Worm (Caenorhabditis elegans) whole organism, L2 larva: ENCODE data around the gene unc-4.

ENCODE experiments used
- C34F6.9 ChIP-seq: fragments of 150-350 bp; optimal IDR thresholded peaks from 2 replicates; lab custom pipeline; 2014; ENCODE audit warnings: missing biosample characterization, missing genetic modification characterization
- F13H6.1 ChIP-seq: sonication (generic microtip); optimal IDR thresholded peaks from 2 replicates; lab custom pipeline; 2016; ENCODE audit warnings: missing genetic modification characterization, missing compliant biosample characterization
- R02D3.7 ChIP-seq: fragments of 150-350 bp; optimal IDR thresholded peaks from 2 replicates; lab custom pipeline; 2014; ENCODE audit warnings: missing biosample characterization, missing genetic modification characterization
- Y55F3AM.14 ChIP-seq: fragments of 200-800 bp; sonication (Bioruptor generic); optimal IDR thresholded peaks from 2 replicates; lab custom pipeline; 2018; ENCODE audit warnings: mild to moderate bottlenecking, missing genetic modification characterization, missing compliant biosample characterization
- ZK546.5 ChIP-seq: sonication (generic microtip); optimal IDR thresholded peaks from 2 replicates; lab custom pipeline; 2017; ENCODE audit warnings: missing biosample characterization, missing genetic modification characterization
- aly-2 ChIP-seq: fragments of 150-350 bp; optimal IDR thresholded peaks from 2 replicates; lab custom pipeline; 2014; ENCODE audit warnings: missing biosample characterization, missing genetic modification characterization
- ama-1 ChIP-seq: fragments of 150-350 bp; optimal IDR thresholded peaks from 2 replicates; lab custom pipeline; 2018; ENCODE audit warnings: inconsistent platforms
- ceh-16 ChIP-seq: fragments of 150-350 bp; optimal IDR thresholded peaks from 2 replicates; lab custom pipeline; 2014; ENCODE audit warnings: missing biosample characterization, missing genetic modification characterization
- ceh-82 ChIP-seq: fragments of 150-350 bp; optimal IDR thresholded peaks from 2 replicates; lab custom pipeline; 2014; ENCODE audit warnings: missing biosample characterization, missing genetic modification characterization
- crh-2 ChIP-seq: sonication (generic microtip); optimal IDR thresholded peaks from 2 replicates; lab custom pipeline; 2017; ENCODE audit warnings: missing biosample characterization, missing genetic modification characterization
- dmd-4 ChIP-seq: sonication (generic microtip); optimal IDR thresholded peaks from 2 replicates; lab custom pipeline; 2017; ENCODE audit warnings: missing biosample characterization, missing genetic modification characterization
- egl-27 ChIP-seq: sonication (generic microtip); optimal IDR thresholded peaks from 3 replicates; lab custom pipeline; 2017; ENCODE audit warnings: missing biosample characterization, missing genetic modification reagents, missing genetic modification characterization
- elt-1 ChIP-seq: fragments of 150-350 bp; optimal IDR thresholded peaks from 2 replicates; lab custom pipeline; 2014; ENCODE audit warnings: missing biosample characterization, missing genetic modification characterization
- elt-3 ChIP-seq: sonication (generic microtip); optimal IDR thresholded peaks from 2 replicates; lab custom pipeline; 2017; ENCODE audit warnings: missing biosample characterization, missing genetic modification characterization
- fos-1 ChIP-seq: fragments of 150-350 bp; optimal IDR thresholded peaks from 2 replicates; lab custom pipeline; 2014; ENCODE audit warnings: missing biosample characterization, missing genetic modification characterization
- gmeb-1 ChIP-seq: fragments of 150-350 bp; optimal IDR thresholded peaks from 2 replicates; lab custom pipeline; 2014; ENCODE audit warnings: missing biosample characterization, missing genetic modification characterization
- lin-11 ChIP-seq: fragments of 150-350 bp; sonication (generic microtip); optimal IDR thresholded peaks from 2 replicates; lab custom pipeline; 2014; ENCODE audit warnings: missing biosample characterization, missing genetic modification characterization, inconsistent platforms, mixed read lengths
- lin-13 ChIP-seq: fragments of 150-350 bp; optimal IDR thresholded peaks from 2 replicates; lab custom pipeline; 2014; ENCODE audit warnings: missing biosample characterization, missing genetic modification reagents, missing genetic modification characterization
- lin-39 ChIP-seq: fragments of 150-350 bp; optimal IDR thresholded peaks from 2 replicates; lab custom pipeline; 2014; ENCODE audit warnings: missing biosample characterization, missing genetic modification reagents, missing genetic modification characterization
- lsy-2 ChIP-seq, 2 experiments: fragments of 150-350 bp in 1 of 2; sonication (generic microtip) in 1 of 2; optimal IDR thresholded peaks; 2 replicates each; lab custom pipeline; 2014 to 2017; ENCODE audit warnings: missing biosample characterization in 2 of 2, missing genetic modification characterization in 2 of 2
- mbf-1 ChIP-seq: sonication (generic microtip); optimal IDR thresholded peaks from 2 replicates; lab custom pipeline; 2017; ENCODE audit warnings: missing biosample characterization, missing genetic modification characterization
- mdl-1 ChIP-seq, 2 experiments: fragments of 150-350 bp in 1 of 2; sonication (generic microtip) in 1 of 2; optimal IDR thresholded peaks; 2 replicates each; lab custom pipeline; 2017; ENCODE audit warnings: missing biosample characterization in 2 of 2, missing genetic modification characterization in 2 of 2
- nhr-10 ChIP-seq: sonication (generic microtip); optimal IDR thresholded peaks from 2 replicates; lab custom pipeline; 2017; ENCODE audit warnings: missing biosample characterization, missing genetic modification characterization
- nhr-11 ChIP-seq: fragments of 150-350 bp; optimal IDR thresholded peaks from 2 replicates; lab custom pipeline; 2014; ENCODE audit warnings: missing biosample characterization, missing genetic modification characterization
- nhr-12 ChIP-seq: fragments of 150-350 bp; optimal IDR thresholded peaks from 2 replicates; lab custom pipeline; 2014; ENCODE audit warnings: missing biosample characterization, missing genetic modification characterization
- nhr-129 ChIP-seq: fragments of 150-350 bp; optimal IDR thresholded peaks from 2 replicates; lab custom pipeline; 2014; ENCODE audit warnings: missing biosample characterization, missing genetic modification characterization
- nhr-21 ChIP-seq: fragments of 150-350 bp; optimal IDR thresholded peaks from 2 replicates; lab custom pipeline; 2014; ENCODE audit warnings: missing biosample characterization, missing genetic modification characterization
- nhr-23 ChIP-seq: fragments of 150-350 bp; optimal IDR thresholded peaks from 2 replicates; lab custom pipeline; 2014; ENCODE audit warnings: missing biosample characterization, missing genetic modification reagents, missing genetic modification characterization
- nhr-237 ChIP-seq: fragments of 150-350 bp; optimal IDR thresholded peaks from 2 replicates; lab custom pipeline; 2014; ENCODE audit warnings: missing biosample characterization, missing genetic modification characterization
- nhr-25 ChIP-seq: fragments of 150-350 bp; sonication (generic microtip); optimal IDR thresholded peaks from 3 replicates; lab custom pipeline; 2014; ENCODE audit warnings: missing biosample characterization, missing genetic modification characterization
- nhr-6 ChIP-seq: fragments of 150-350 bp; optimal IDR thresholded peaks from 2 replicates; lab custom pipeline; 2014; ENCODE audit warnings: missing biosample characterization, missing genetic modification characterization
- peb-1 ChIP-seq: fragments of 150-350 bp; optimal IDR thresholded peaks from 2 replicates; lab custom pipeline; 2014; ENCODE audit warnings: missing biosample characterization, missing genetic modification characterization
- sem-4 ChIP-seq: fragments of 150-350 bp; optimal IDR thresholded peaks from 2 replicates; lab custom pipeline; 2014; ENCODE audit warnings: missing biosample characterization, missing genetic modification reagents, missing genetic modification characterization
- skn-1 ChIP-seq: sonication (generic microtip); optimal IDR thresholded peaks from 2 replicates; lab custom pipeline; 2017; ENCODE audit warnings: missing biosample characterization, missing genetic modification characterization
- sma-3 ChIP-seq: sonication (generic microtip); optimal IDR thresholded peaks from 2 replicates; lab custom pipeline; 2016; ENCODE audit warnings: missing genetic modification reagents, missing genetic modification characterization, missing compliant biosample characterization
- sma-9 ChIP-seq, 2 experiments: fragments of 150-350 bp in 1 of 2; sonication (generic microtip) in 1 of 2; optimal IDR thresholded peaks; 2 replicates each; lab custom pipeline; 2014 to 2016; ENCODE audit warnings: missing genetic modification characterization in 2 of 2, mild to moderate bottlenecking in 1 of 2, missing biosample characterization in 1 of 2, missing compliant biosample characterization in 1 of 2, missing genetic modification reagents in 1 of 2, moderate library complexity in 1 of 2
- snpc-4 ChIP-seq: fragments of 150-350 bp; optimal IDR thresholded peaks from 2 replicates; lab custom pipeline; 2014; ENCODE audit warnings: missing biosample characterization, missing genetic modification characterization
- unc-39 ChIP-seq: fragments of 150-350 bp; optimal IDR thresholded peaks from 2 replicates; lab custom pipeline; 2014; ENCODE audit warnings: missing biosample characterization, missing genetic modification characterization
- unc-55 ChIP-seq: fragments of 150-350 bp; sonication (generic microtip); optimal IDR thresholded peaks from 3 replicates; lab custom pipeline; 2014; ENCODE audit warnings: missing biosample characterization, missing genetic modification reagents, missing genetic modification characterization
- unc-62 ChIP-seq: fragments of 150-350 bp; optimal IDR thresholded peaks from 2 replicates; lab custom pipeline; 2014; ENCODE audit warnings: missing biosample characterization, missing genetic modification reagents, missing genetic modification characterization
- ztf-11 ChIP-seq: sonication (generic microtip); optimal IDR thresholded peaks from 2 replicates; lab custom pipeline; 2017; ENCODE audit warnings: missing biosample characterization, missing genetic modification characterization

The unc-4 gene

ce11 chrII:9936859-9937258, 36.7 kb upstream of the unc-4 start, which contains the start of gene C05C10.3:
Gene C05C10.3 (minus strand): TSS chrII:9936893.
- TF ChIP-seq peb-1 (tag; lab: Kevin White, UChicago) (no peak), F13H6.1 (tag; lab: Kevin White, UChicago) (no peak), R02D3.7 (tag; lab: Kevin White, UChicago) (no peak), nhr-11 (tag; lab: Kevin White, UChicago) (no peak)

- TF ChIP-seq nhr-6 (tag; lab: Kevin White, UChicago) (no peak), lin-13 (GFP tag; lab: Kevin White, UChicago) (peak; percentile 17), sem-4 (no peak), nhr-10 (no peak), unc-39 (tag; lab: Kevin White, UChicago) (no peak), lsy-2 (tag; optimal IDR thresholded peaks at IDR 0.05; lab: Kevin White, UChicago) (no peak)
Observed at ce11 chrII:9935664-9936063, 35.5 kb upstream of the unc-4 start.

ce11 chrII:9935044-9935599, 34.9 kb upstream of the unc-4 start:
- TF ChIP-seq unc-62 (no peak), nhr-25 (tag; lab: Kevin White, UChicago) (no peak), nhr-12 (no peak), fos-1 (tag; lab: Kevin White, UChicago) (peak; percentile 43), sma-3 (GFP tag; lab: Kevin White, UChicago) (no peak), Y55F3AM.14 (GFP tag; lab: Kevin White, UChicago) (no peak), elt-3 (tag; lab: Kevin White, UChicago) (no peak), ceh-82 (tag; lab: Kevin White, UChicago) (no peak), mdl-1 (tag; optimal IDR thresholded peaks at IDR 0.05; lab: Kevin White, UChicago) (no peak), F13H6.1 (tag; lab: Kevin White, UChicago) (no peak), R02D3.7 (tag; lab: Kevin White, UChicago) (no peak), ztf-11 (no peak), sma-9 (GFP tag; optimal IDR thresholded peaks at IDR 0.05; lab: Kevin White, UChicago) (peak; percentile 32), sma-9 (tag; optimal IDR thresholded peaks at IDR 0.05; lab: Kevin White, UChicago) (no peak), crh-2 (tag; lab: Kevin White, UChicago) (peak; percentile 47), unc-55 (no peak), lin-11 (tag; lab: Kevin White, UChicago) (no peak)

ce11 chrII:9934570-9934969, 34.4 kb upstream of the unc-4 start:
- TF ChIP-seq gmeb-1 (tag; lab: Kevin White, UChicago) (no peak), lsy-2 (tag; optimal IDR thresholded peaks at IDR 0.05; lab: Kevin White, UChicago) (no peak), nhr-11 (tag; lab: Kevin White, UChicago) (no peak), sma-9 (GFP tag; optimal IDR thresholded peaks at IDR 0.05; lab: Kevin White, UChicago) (no peak), sma-9 (tag; optimal IDR thresholded peaks at IDR 0.05; lab: Kevin White, UChicago) (no peak), R02D3.7 (tag; lab: Kevin White, UChicago) (no peak), ama-1 (no peak), ceh-16 (tag; lab: Kevin White, UChicago) (no peak), unc-55 (no peak), nhr-237 (tag; lab: Kevin White, UChicago) (no peak), elt-3 (tag; lab: Kevin White, UChicago) (no peak)

- no peak for TF ChIP-seq elt-1
- TF ChIP-seq mbf-1 (tag; lab: Kevin White, UChicago) = no peak
- peak; percentile 27 for TF ChIP-seq nhr-25 (tag; lab: Kevin White, UChicago)
- TF ChIP-seq lin-39 (tag; lab: Kevin White, UChicago) = no peak
- TF ChIP-seq dmd-4 (tag; lab: Kevin White, UChicago) = no peak
- TF ChIP-seq sma-3 (GFP tag; lab: Kevin White, UChicago) = peak; percentile 42
- TF ChIP-seq unc-62 = no peak
- TF ChIP-seq ama-1 = peak; percentile 63
- TF ChIP-seq nhr-21 (tag; lab: Kevin White, UChicago) = peak; percentile 14
- peak; percentile 24 for TF ChIP-seq sma-9 (GFP tag; optimal IDR thresholded peaks at IDR 0.05; lab: Kevin White, UChicago)
- no peak for TF ChIP-seq sma-9 (tag; optimal IDR thresholded peaks at IDR 0.05; lab: Kevin White, UChicago)
- no peak for TF ChIP-seq ZK546.5 (tag; lab: Kevin White, UChicago)
- TF ChIP-seq skn-1 (tag; lab: Kevin White, UChicago) = no peak
- no peak for TF ChIP-seq nhr-237 (tag; lab: Kevin White, UChicago)
- TF ChIP-seq nhr-23 = no peak
- TF ChIP-seq C34F6.9 (tag; lab: Kevin White, UChicago) = no peak
- TF ChIP-seq fos-1 (tag; lab: Kevin White, UChicago) = no peak
- no peak for TF ChIP-seq ztf-11
- no peak for TF ChIP-seq snpc-4
- TF ChIP-seq peb-1 (tag; lab: Kevin White, UChicago) = no peak
- TF ChIP-seq nhr-6 (tag; lab: Kevin White, UChicago) = peak; percentile 44
- TF ChIP-seq aly-2 = no peak
- TF ChIP-seq lin-13 (GFP tag; lab: Kevin White, UChicago) = peak; percentile 56
- no peak for TF ChIP-seq sem-4
- no peak for TF ChIP-seq nhr-129 (tag; lab: Kevin White, UChicago)
- TF ChIP-seq egl-27 (tag; lab: Kevin White, UChicago) = no peak
- no peak for TF ChIP-seq lsy-2 (tag; optimal IDR thresholded peaks at IDR 0.05; lab: Kevin White, UChicago)
- peak; percentile 49 for TF ChIP-seq nhr-11 (tag; lab: Kevin White, UChicago)
- TF ChIP-seq, all 48 proteins: peak for 8
Observed at ce11 chrII:9933947-9934383, 33.8 kb upstream of the unc-4 start.
